Worm (Caenorhabditis elegans): ENCODE measurements around the gene srpa-72.
"Not testable (repeated sequence)": the region's sequence is repeated elsewhere in the genome, so short reads cannot be mapped to it uniquely, and the experiment has no call there.

Gene srpa-72

DNA sequence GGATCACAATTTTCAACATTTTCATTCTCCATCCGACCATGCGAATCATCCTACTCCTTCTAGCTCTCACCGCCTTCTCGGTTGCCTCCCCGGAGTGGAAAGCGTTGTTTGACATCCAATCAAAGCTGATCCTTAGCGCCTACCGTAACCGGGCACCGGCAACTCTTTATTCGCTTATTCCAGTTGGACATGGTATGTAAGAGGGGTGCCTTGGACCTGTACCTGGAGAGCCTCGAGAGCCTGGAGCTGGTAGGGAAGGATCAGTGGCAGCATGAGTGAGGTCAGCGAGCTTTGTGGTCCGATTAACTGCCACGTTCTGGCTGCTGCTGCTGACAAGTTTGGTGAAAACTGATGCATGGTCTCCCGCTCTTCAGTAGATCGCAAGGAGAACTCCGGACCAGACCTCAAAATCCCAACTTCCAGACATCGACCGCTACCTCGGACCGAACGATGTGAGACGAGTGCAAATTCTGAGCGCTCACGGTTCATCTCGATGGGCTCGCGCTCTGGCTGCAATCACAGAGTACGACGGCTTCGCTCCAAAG is 40.6 kb downstream of the srpa-72 start, which contains the start of gene K12H6.8:
TSS of gene K12H6.8 (plus strand) at position 38 of the 545 bp plus-strand sequence.
- peak; percentile 73 for TF ChIP-seq ama-1 (optimal IDR thresholded peaks at IDR 0.05)
- TF ChIP-seq aly-1 (tag; optimal IDR thresholded peaks at IDR 0.05) = no peak

DNA sequence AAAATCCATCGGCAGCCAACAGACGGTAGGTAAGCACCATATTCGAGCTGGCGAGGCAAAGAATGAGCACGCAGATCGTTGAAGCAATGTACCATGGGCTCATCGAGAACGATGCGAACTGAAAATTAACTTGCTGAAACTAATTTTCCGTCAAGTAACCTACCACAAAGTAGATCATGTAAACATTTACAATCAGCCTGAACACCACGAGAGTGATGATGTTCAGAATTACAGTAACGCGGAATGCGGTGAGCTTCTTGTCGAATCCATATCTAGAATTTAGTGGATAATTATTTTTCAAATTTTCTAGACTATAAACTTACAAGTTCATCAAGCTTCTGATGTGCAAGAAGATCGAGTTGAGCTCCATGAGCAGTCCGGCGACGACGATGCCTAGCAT is 42.2 kb downstream of the srpa-72 start:
- TF ChIP-seq hmg-4 (GFP tag; optimal IDR thresholded peaks at IDR 0.05) (no peak), aly-1 (tag; optimal IDR thresholded peaks at IDR 0.05) (no peak), ama-1 (optimal IDR thresholded peaks at IDR 0.05) (no peak), hmbx-1 (tag; optimal IDR thresholded peaks at IDR 0.05) (no peak), tbx-11 (GFP tag; IDR thresholded peaks at IDR 0.05) (no peak), flt-1 (GFP tag; IDR thresholded peaks at IDR 0.05) (no peak), scrt-1 (GFP tag; IDR thresholded peaks at IDR 0.05) (no peak), pes-1 (GFP tag; IDR thresholded peaks at IDR 0.05) (no peak), hnd-1 (tag; optimal IDR thresholded peaks at IDR 0.05) (no peak), ceh-13 (GFP tag; optimal IDR thresholded peaks at IDR 0.05) (no peak), sea-1 (GFP tag; conservative IDR thresholded peaks at IDR 0.05) (no peak), F13C5.2 (tag; optimal IDR thresholded peaks at IDR 0.05) (no peak), tra-4 (tag; optimal IDR thresholded peaks at IDR 0.05) (no peak), B0310.2 (tag; optimal IDR thresholded peaks at IDR 0.05) (no peak), ceh-36 (tag; optimal IDR thresholded peaks at IDR 0.05) (no peak), ets-7 (tag; optimal IDR thresholded peaks at IDR 0.05) (no peak), tbx-37 (GFP tag; conservative IDR thresholded peaks at IDR 0.05) (no peak)

DNA sequence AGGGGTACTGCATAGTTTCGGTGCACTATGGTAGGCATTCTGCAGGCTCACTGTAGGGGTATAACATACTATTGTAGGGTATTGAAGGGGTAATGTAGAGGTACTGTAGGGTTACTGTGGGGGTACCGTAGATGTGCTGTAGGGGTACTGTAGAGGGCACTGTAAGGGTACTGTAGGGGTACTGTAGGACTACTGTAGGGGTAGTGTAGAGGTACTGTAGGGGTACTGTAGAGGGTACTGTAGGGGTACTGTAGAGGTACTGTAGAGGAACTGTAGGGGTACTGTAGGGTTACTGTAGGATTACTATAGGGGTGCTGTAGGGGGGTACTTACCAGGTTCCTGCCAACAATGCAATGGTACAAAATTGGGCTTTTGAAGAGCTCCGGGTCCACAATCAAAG is 42.9 kb downstream of the srpa-72 start:
- TF ChIP-seq flt-1 (GFP tag; IDR thresholded peaks at IDR 0.05) (no peak), B0310.2 (tag; optimal IDR thresholded peaks at IDR 0.05) (no peak), ama-1 (optimal IDR thresholded peaks at IDR 0.05) (no peak), tra-4 (tag; optimal IDR thresholded peaks at IDR 0.05) (no peak), tbx-37 (GFP tag; conservative IDR thresholded peaks at IDR 0.05) (no peak), F13C5.2 (tag; optimal IDR thresholded peaks at IDR 0.05) (no peak)

DNA sequence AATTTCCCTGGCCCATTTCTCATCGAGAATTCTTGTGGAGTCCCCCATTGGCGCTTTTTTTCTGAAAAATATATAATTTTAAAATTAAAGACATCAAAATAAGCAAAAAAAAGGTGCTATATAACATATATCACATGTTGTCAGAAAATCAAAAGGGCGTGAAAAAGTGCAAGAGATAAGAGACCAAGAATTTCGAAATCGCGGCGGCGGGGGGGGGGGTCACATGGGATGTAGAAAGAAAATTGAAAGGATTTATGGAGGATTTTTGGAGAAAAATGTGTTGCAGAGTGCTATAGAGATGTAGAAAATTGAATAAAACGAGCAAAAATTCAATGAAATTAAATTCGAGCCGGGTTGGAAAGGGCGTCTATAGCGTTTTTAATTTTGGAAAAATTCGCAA is 43.9 kb downstream of the srpa-72 start, which contains the start of gene K12H6.6:
TSS of gene K12H6.6 (minus strand) at position 61 of the 400 bp plus-strand sequence.
- TF ChIP-seq hmg-4 (GFP tag; optimal IDR thresholded peaks at IDR 0.05) (no peak), ama-1 (optimal IDR thresholded peaks at IDR 0.05) (no peak), pes-1 (GFP tag; IDR thresholded peaks at IDR 0.05) (no peak), hnd-1 (tag; optimal IDR thresholded peaks at IDR 0.05) (no peak), B0310.2 (tag; optimal IDR thresholded peaks at IDR 0.05) (no peak), flt-1 (GFP tag; IDR thresholded peaks at IDR 0.05) (no peak), ceh-13 (GFP tag; optimal IDR thresholded peaks at IDR 0.05) (no peak), hmbx-1 (tag; optimal IDR thresholded peaks at IDR 0.05) (no peak), sea-1 (GFP tag; conservative IDR thresholded peaks at IDR 0.05) (no peak)

DNA sequence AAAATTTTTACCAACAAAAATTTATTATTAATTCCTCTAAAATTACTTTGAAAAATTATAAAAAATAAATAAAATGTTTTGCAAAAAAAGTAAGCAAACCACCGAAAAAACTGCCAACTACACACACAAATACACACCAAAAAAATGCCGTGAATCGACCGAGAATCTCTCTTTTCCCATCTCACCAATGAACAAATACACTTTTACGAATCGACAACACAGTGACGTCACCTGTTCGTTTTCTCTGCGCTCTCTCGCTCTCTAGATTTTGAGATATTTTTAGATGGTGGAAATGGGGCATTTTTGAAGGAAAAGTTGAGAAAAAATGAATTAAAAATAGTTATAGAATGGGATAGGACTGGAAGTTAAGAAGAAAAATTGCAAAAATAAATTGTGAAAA is 44.8 kb downstream of the srpa-72 start:
- TF ChIP-seq ceh-36 (tag; optimal IDR thresholded peaks at IDR 0.05) = no peak
- TF ChIP-seq hmbx-1 (tag; optimal IDR thresholded peaks at IDR 0.05) = no peak
- TF ChIP-seq tbx-37 (GFP tag; conservative IDR thresholded peaks at IDR 0.05) = no peak
- no peak for TF ChIP-seq flt-1 (GFP tag; IDR thresholded peaks at IDR 0.05)
- no peak for TF ChIP-seq ceh-13 (GFP tag; optimal IDR thresholded peaks at IDR 0.05)
- no peak for TF ChIP-seq aly-1 (tag; optimal IDR thresholded peaks at IDR 0.05)
- TF ChIP-seq tbx-11 (GFP tag; IDR thresholded peaks at IDR 0.05) = no peak
- no peak for TF ChIP-seq sea-1 (GFP tag; conservative IDR thresholded peaks at IDR 0.05)
- no peak for TF ChIP-seq scrt-1 (GFP tag; IDR thresholded peaks at IDR 0.05)

DNA sequence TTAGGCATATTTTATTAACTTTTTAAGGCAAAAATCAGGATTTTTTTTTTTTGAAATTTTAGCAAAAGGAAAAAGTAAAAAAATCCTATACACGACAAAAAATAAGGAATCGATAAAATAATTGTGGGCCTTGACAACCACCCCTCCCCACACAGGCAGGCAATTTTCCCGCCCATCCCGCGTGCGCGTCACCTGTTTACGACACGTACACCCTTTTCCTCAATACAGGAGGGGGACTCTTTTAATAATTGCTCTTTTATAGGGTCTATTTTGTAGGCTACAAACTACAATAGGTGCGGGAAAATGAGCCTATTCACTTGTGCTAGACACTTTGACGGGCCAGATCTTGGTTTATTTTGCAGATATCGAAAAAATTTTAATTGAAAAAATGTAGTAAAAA is 45.3 kb downstream of the srpa-72 start:
- TF ChIP-seq pes-1 (GFP tag; IDR thresholded peaks at IDR 0.05) (no peak), hmg-4 (GFP tag; optimal IDR thresholded peaks at IDR 0.05) (peak; percentile 9), tra-4 (tag; optimal IDR thresholded peaks at IDR 0.05) (no peak), ceh-13 (GFP tag; optimal IDR thresholded peaks at IDR 0.05) (no peak)

DNA sequence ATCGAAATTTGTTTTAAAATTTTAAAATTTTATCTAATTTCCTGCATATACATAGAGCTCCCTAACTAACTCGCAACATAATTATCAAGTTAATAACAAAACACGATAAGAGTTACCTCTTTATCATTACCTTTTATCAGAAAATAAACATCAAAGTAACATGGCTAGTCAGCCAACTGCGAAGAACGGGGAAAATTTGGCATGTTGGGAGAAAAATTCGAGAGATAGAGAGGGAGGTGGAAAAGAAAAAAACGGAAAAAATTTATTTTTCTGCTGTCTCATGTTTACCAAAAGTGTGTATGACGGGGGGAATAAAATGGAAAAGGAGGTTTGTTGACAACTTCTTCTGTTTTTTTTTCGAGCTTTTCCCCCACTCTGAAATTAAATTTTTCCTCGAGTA is 46.8 kb downstream of the srpa-72 start:
- TF ChIP-seq hmg-4 (GFP tag; optimal IDR thresholded peaks at IDR 0.05) = no peak
- no peak for TF ChIP-seq tbx-11 (GFP tag; IDR thresholded peaks at IDR 0.05)
- no peak for TF ChIP-seq ets-7 (tag; optimal IDR thresholded peaks at IDR 0.05)
- TF ChIP-seq pes-1 (GFP tag; IDR thresholded peaks at IDR 0.05) = no peak
- no peak for TF ChIP-seq B0310.2 (tag; optimal IDR thresholded peaks at IDR 0.05)
- no peak for TF ChIP-seq ceh-36 (tag; optimal IDR thresholded peaks at IDR 0.05)
- TF ChIP-seq ceh-13 (GFP tag; optimal IDR thresholded peaks at IDR 0.05) = no peak
- TF ChIP-seq tbx-37 (GFP tag; conservative IDR thresholded peaks at IDR 0.05) = no peak
- no peak for TF ChIP-seq ama-1 (optimal IDR thresholded peaks at IDR 0.05)

DNA sequence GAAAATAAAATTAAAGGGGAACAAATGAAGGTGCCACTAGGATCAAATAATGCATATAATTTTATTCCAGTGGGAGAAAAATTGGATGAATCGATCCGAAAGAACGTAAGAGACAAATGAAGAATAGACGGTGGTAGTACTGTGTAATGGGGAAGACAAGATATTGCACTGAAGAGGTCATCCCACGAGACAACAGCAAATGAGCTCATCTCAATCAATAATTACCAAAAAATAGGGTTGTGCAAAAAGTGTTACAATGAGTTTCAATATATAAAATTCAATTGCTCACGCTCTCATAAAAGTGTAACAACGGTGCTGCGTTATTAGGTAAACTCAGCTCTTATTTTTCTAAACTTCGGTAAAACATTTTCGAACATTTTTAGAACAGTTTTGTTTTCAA is 49.6 kb downstream of the srpa-72 start, which contains the start of gene K12H6.7:
TSS of gene K12H6.7 (minus strand) at position 101 of the 400 bp plus-strand sequence.
- TF ChIP-seq hnd-1 (tag; optimal IDR thresholded peaks at IDR 0.05) (no peak), sea-1 (GFP tag; conservative IDR thresholded peaks at IDR 0.05) (no peak), ets-7 (tag; optimal IDR thresholded peaks at IDR 0.05) (no peak), hmg-4 (GFP tag; optimal IDR thresholded peaks at IDR 0.05) (no peak), ceh-13 (GFP tag; optimal IDR thresholded peaks at IDR 0.05) (no peak), ceh-36 (tag; optimal IDR thresholded peaks at IDR 0.05) (no peak), tbx-37 (GFP tag; conservative IDR thresholded peaks at IDR 0.05) (no peak), aly-1 (tag; optimal IDR thresholded peaks at IDR 0.05) (no peak), scrt-1 (GFP tag; IDR thresholded peaks at IDR 0.05) (no peak)

DNA sequence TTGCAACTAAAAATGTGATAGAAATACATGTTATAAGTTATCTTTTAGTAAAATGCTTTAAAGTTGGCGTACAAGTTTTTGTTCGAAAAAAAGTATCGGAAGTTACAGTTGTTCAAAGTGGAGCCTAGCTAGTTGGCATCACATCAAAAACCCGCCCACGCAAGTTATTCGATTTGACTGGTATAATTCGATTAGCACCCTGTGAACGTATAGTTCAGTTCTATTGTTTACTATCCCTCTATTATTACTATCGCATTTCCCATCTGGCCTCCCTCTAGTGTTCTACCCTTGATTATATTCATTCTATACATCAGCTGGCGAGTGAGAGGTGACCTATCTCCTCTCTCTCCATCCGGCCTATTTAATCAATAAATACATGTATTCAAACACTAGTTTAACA is 51.7 kb downstream of the srpa-72 start, which contains the start of gene Y110A2AL.4:
TSS of gene Y110A2AL.4 (plus strand) at position 301 of the 400 bp plus-strand sequence.
- not testable (repeated sequence) for TF ChIP-seq sea-1 (GFP tag; conservative IDR thresholded peaks at IDR 0.05); scrt-1 (GFP tag; IDR thresholded peaks at IDR 0.05); hmg-4 (GFP tag; optimal IDR thresholded peaks at IDR 0.05)

Measured in whole organism, early embryonic.